Worm (Caenorhabditis elegans): ENCODE data around the gene der-2.
A peak's percentile ranks its signal among the peaks of the same experiment; 100 is the strongest.

Gene der-2

DNA sequence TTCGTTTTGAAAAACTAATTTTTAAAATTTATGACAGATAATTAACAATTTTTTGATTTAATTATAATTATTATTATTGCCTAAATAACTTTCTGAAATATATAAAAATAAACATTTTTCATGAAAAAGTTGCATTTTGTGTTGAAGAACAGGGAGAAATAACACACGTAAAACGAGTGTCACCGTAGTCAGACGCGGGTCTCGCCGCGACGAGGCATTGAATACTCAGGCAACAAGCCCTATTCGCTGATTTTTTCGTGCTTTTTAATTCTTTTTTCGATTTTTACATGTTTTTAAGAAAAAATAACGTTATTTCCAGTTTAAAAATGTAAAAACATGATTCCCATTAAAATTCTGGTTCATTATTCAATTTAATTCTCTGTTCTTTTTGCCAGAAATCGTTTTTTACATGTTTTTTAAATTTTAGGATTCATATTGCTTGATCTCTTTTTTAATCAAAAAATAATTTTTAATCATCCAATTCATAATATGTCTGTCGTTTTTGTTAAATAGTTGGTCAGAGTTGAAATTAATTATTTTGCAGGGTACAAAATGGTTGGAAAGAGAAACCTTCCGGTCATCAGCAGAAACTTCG, 14.9 kb downstream of the der-2 start, which contains the start of gene rpl-6 (continued):
- TF ChIP-seq dmd-9 (GFP tag; IDR thresholded peaks at IDR 0.05) (peak; percentile 85), madf-9 (GFP tag; conservative IDR thresholded peaks at IDR 0.05) (no peak), ztf-7 (tag; optimal IDR thresholded peaks at IDR 0.05) (peak; percentile 19), dpl-1 (GFP tag; optimal IDR thresholded peaks at IDR 0.05) (peak; percentile 88), lin-29 (GFP tag; IDR thresholded peaks at IDR 0.05) (no peak), snpc-1.2 (GFP tag; IDR thresholded peaks at IDR 0.05) (no peak), mdt-29 (GFP tag; IDR thresholded peaks at IDR 0.05) (no peak), Y48G9A.11 (GFP tag; IDR thresholded peaks at IDR 0.05) (no peak), Y5F2A.4 (GFP tag; optimal IDR thresholded peaks at IDR 0.05) (no peak), php-3 (GFP tag; IDR thresholded peaks at IDR 0.05) (no peak), daf-12 (tag; optimal IDR thresholded peaks at IDR 0.05) (no peak), daf-16 (GFP tag; optimal IDR thresholded peaks at IDR 0.05) (no peak), daf-16 (tag; optimal IDR thresholded peaks at IDR 0.05) (peak; percentile 85)

DNA sequence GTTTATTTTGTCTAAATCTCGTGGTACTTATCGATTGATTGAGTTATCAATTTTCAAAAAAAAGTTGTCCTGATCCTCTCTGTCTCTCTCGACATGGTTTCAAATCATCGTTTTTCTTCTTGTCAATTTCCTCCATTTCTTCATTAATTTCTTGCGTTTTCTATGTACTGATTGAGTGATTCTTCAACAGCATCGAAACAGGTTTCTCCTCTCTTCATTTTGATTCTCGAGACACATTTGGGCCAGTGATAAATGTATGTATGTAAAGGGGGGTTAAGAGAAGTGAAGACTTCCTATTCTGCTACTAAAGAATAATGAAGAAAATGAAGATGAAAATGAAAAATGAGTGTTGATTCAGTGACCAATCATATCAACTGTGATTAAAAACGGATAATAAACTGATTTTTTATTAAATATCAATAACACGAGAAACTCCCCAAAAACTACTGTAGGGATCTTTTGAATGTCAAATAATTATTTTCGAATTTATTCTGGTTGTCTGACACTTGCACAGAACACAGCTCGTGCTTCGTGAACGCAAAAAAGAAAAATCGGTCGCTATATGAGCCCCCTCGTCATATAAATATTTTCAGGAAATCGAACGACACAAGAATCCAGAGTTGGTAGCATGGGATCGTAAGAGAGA, 19.7 kb downstream of the der-2 start:
- TF ChIP-seq gei-8 (GFP tag; optimal IDR thresholded peaks at IDR 0.05) (no peak), set-16 (GFP tag; IDR thresholded peaks at IDR 0.05) (no peak), hlh-30 (tag; optimal IDR thresholded peaks at IDR 0.05; ENCODE audit: insufficient read depth) (peak; percentile 17), mxl-3 (GFP tag; optimal IDR thresholded peaks at IDR 0.05) (peak; percentile 37), lsy-2 (tag; optimal IDR thresholded peaks at IDR 0.05) (peak in 1 of 2 experiments; percentile 49), nhr-28 (tag; optimal IDR thresholded peaks at IDR 0.05) (peak; percentile 66), aha-1 (tag) (peak; percentile 95), tra-1 (GFP tag; IDR thresholded peaks at IDR 0.05) (0 out of 2 replicates have a peak, but pooled peaks have one; percentile 37), hlh-11 (tag; optimal IDR thresholded peaks at IDR 0.05) (peak; percentile 35), mdl-1 (tag; optimal IDR thresholded peaks at IDR 0.05) (peak in 1 of 2 experiments; percentile 50), Y75B8A.6 (GFP tag; IDR thresholded peaks at IDR 0.05) (no peak), cey-2 (tag; optimal IDR thresholded peaks at IDR 0.05; ENCODE audit: borderline replicate concordance, insufficient read depth) (peak; percentile 73), dmd-8 (GFP tag; IDR thresholded peaks at IDR 0.05) (no peak), spr-1 (tag; optimal IDR thresholded peaks at IDR 0.05) (no peak), nhr-10 (tag; optimal IDR thresholded peaks at IDR 0.05) (no peak), dpl-1 (GFP tag; optimal IDR thresholded peaks at IDR 0.05) (peak; percentile 7)

DNA sequence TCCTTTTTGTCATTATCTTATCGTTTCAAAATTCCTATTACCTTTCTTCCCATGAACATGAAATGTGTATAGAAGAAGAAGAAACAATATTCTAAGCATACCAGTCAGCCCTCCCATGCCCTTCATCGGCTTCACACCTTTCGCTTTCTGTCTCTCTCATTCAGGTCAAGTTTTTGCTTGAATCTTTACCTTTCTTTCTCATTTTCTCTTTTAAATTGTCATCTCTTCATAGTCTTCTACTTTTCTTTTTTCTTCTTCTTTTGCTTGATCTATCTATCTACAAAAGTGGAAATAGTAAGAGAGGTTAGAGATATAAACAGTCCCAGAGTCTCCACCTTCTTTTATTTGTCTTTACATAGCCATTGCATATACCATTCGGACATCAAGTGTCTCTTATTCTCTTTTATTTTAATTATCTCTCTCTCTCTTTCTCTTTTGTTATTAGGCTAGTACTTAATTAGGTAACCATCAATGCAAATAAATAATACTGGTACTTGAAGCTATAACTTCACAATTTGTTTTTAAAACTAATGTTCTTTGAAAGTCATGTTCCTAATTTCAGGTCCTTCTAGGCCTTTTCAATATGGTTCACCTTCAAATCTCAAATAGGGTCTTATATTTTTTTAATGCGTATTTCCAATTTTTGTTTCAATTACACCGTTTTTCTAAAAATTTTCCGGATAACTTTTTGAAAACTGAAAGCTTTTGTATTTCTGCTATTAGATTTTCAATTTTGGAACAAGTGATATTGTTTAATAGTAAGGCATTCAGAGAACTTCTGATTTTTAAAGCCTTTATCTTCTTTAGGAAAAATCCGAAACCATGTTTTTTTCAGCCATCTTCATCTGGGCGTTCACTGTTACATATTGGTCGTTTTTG, 21.3 kb downstream of the der-2 start, which contains the start of gene dpy-31:
TSS of gene dpy-31 (plus strand) at position 829 of the 879 bp plus-strand sequence.
- TF ChIP-seq ceh-44 (GFP tag; IDR thresholded peaks at IDR 0.05) (no peak), skn-1 (tag; optimal IDR thresholded peaks at IDR 0.05) (no peak), zfp-3 (GFP tag; conservative IDR thresholded peaks at IDR 0.05) (no peak), sdz-12 (GFP tag; optimal IDR thresholded peaks at IDR 0.05) (no peak), Y5F2A.4 (GFP tag; optimal IDR thresholded peaks at IDR 0.05) (no peak), mdl-1 (tag; optimal IDR thresholded peaks at IDR 0.05) (peak in 1 of 2 experiments; percentile 15), dmd-6 (GFP tag; IDR thresholded peaks at IDR 0.05) (no peak), mdt-29 (GFP tag; IDR thresholded peaks at IDR 0.05) (no peak), F26F4.8 (GFP tag; conservative IDR thresholded peaks at IDR 0.05) (no peak), unc-39 (tag; optimal IDR thresholded peaks at IDR 0.05) (no peak), T26A8.4 (GFP tag; IDR thresholded peaks at IDR 0.05) (no peak), lin-15B (tag; optimal IDR thresholded peaks at IDR 0.05) (no peak), ztf-7 (tag; optimal IDR thresholded peaks at IDR 0.05) (no peak), lin-29 (GFP tag; IDR thresholded peaks at IDR 0.05) (no peak), spr-1 (tag; optimal IDR thresholded peaks at IDR 0.05) (no peak), egl-43 (GFP tag; IDR thresholded peaks at IDR 0.05) (no peak), cey-2 (tag; optimal IDR thresholded peaks at IDR 0.05; ENCODE audit: borderline replicate concordance, insufficient read depth) (peak; percentile 34), hlh-30 (tag; optimal IDR thresholded peaks at IDR 0.05; ENCODE audit: insufficient read depth) (no peak), ztf-11 (tag; optimal IDR thresholded peaks at IDR 0.05) (no peak), Y48G9A.11 (GFP tag; IDR thresholded peaks at IDR 0.05) (no peak), daf-12 (tag; optimal IDR thresholded peaks at IDR 0.05) (no peak), nhr-6 (tag; optimal IDR thresholded peaks at IDR 0.05) (no peak), mes-2 (tag; optimal IDR thresholded peaks at IDR 0.05; ENCODE audit: poor library complexity, severe bottlenecking) (no peak), nhr-102 (tag; optimal IDR thresholded peaks at IDR 0.05) (no peak), attf-4 (tag; optimal IDR thresholded peaks at IDR 0.05) (no peak), aha-1 (tag) (no peak)
